Fruit fly (Drosophila melanogaster) whole organism, embryonic: Measurements from ENCODE around the gene Evi5.

Experiments used
- Ada2b ChIP-seq: fragments of 200-800 bp; sonication (Bioruptor generic); IDR thresholded peaks from 2 replicates; pipeline ENCODE4 v1.3.6; 2022; ENCODE audit warnings: missing biosample characterization, missing genetic modification characterization
- B-H1 ChIP-seq: fragments of 200-800 bp; sonication (Bioruptor generic); IDR thresholded peaks from 3 replicates; pipeline ENCODE4 v1.3.6; 2022; ENCODE audit warnings: missing biosample characterization, missing genetic modification characterization
- CG10267 ChIP-seq: fragments of 200-800 bp; sonication (Bioruptor generic); optimal IDR thresholded peaks from 2 replicates; lab custom pipeline; 2018; ENCODE audit warnings: missing biosample characterization, mild to moderate bottlenecking, missing genetic modification characterization, moderate library complexity
- CG15514 ChIP-seq: fragments of 200-800 bp; sonication (Bioruptor generic); optimal IDR thresholded peaks from 3 replicates; lab custom pipeline; 2017; ENCODE audit warnings: missing biosample characterization, missing genetic modification characterization, mild to moderate bottlenecking, moderate library complexity, missing genetic modification reagents
- CG17361 ChIP-seq: fragments of 200-800 bp; sonication (Bioruptor generic); IDR thresholded peaks from 3 replicates; pipeline ENCODE4 v1.3.6; 2022; ENCODE audit warnings: missing biosample characterization, missing genetic modification characterization
- CG17568 ChIP-seq: fragments of 200-800 bp; sonication (Bioruptor generic); optimal IDR thresholded peaks from 2 replicates; lab custom pipeline; 2018; ENCODE audit warnings: missing biosample characterization, mild to moderate bottlenecking, missing genetic modification characterization, moderate library complexity
- CG17802 ChIP-seq: fragments of 200-800 bp; sonication (Bioruptor generic); optimal IDR thresholded peaks from 2 replicates; lab custom pipeline; 2018; ENCODE audit warnings: missing biosample characterization, mild to moderate bottlenecking, missing genetic modification characterization, moderate library complexity
- CG1792 ChIP-seq: fragments of 200-800 bp; sonication (Bioruptor generic); optimal IDR thresholded peaks from 2 replicates; lab custom pipeline; 2016; ENCODE audit warnings: missing biosample characterization, missing genetic modification characterization
- CG2712 ChIP-seq: fragments of 200-800 bp; optimal IDR thresholded peaks from 3 replicates; lab custom pipeline; 2019; ENCODE audit warnings: missing biosample characterization, mild to moderate bottlenecking, missing genetic modification characterization, moderate library complexity
- CG32532 ChIP-seq: fragments of 200-800 bp; sonication (Bioruptor generic); IDR thresholded peaks from 2 replicates; pipeline ENCODE4 v1.3.6; 2022; ENCODE audit warnings: missing biosample characterization, missing genetic modification characterization
- CG33557 ChIP-seq: fragments of 200-800 bp; sonication (Bioruptor generic); optimal IDR thresholded peaks from 2 replicates; lab custom pipeline; 2019; ENCODE audit warnings: missing biosample characterization, mild to moderate bottlenecking, missing genetic modification characterization, moderate library complexity
- CG3995 ChIP-seq: fragments of 200-800 bp; sonication (Bioruptor generic); optimal IDR thresholded peaks from 3 replicates; lab custom pipeline; 2016; ENCODE audit warnings: missing biosample characterization, missing genetic modification characterization
- CG4424 ChIP-seq: fragments of 200-800 bp; sonication (Bioruptor generic); optimal IDR thresholded peaks from 3 replicates; lab custom pipeline; 2016; ENCODE audit warnings: missing biosample characterization, missing genetic modification characterization
- CG5180 ChIP-seq: fragments of 200-800 bp; sonication (Bioruptor generic); optimal IDR thresholded peaks from 3 replicates; lab custom pipeline; 2017; ENCODE audit warnings: missing biosample characterization, missing genetic modification characterization, mild to moderate bottlenecking, moderate library complexity, missing genetic modification reagents
- CG6272 ChIP-seq: fragments of 200-800 bp; sonication (Bioruptor generic); IDR thresholded peaks from 2 replicates; pipeline ENCODE4 v1.3.6; 2022; ENCODE audit warnings: missing biosample characterization, missing genetic modification characterization
- Dad ChIP-seq: fragments of 200-800 bp; sonication (Bioruptor generic); optimal IDR thresholded peaks from 3 replicates; lab custom pipeline; 2016; ENCODE audit warnings: missing biosample characterization, missing genetic modification characterization
- ERR ChIP-seq: fragments of 200-800 bp; sonication (Bioruptor generic); optimal IDR thresholded peaks from 2 replicates; lab custom pipeline; 2016; ENCODE audit warnings: missing biosample characterization, missing genetic modification characterization
- Fer2 ChIP-seq: fragments of 200-800 bp; sonication (Bioruptor generic); optimal IDR thresholded peaks from 2 replicates; lab custom pipeline; 2018; ENCODE audit warnings: missing biosample characterization, mild to moderate bottlenecking, missing genetic modification characterization, moderate library complexity
- Gug ChIP-seq: fragments of 200-800 bp; sonication (Bioruptor generic); IDR thresholded peaks from 4 replicates; pipeline ENCODE4 v1.3.6; 2022; ENCODE audit warnings: missing biosample characterization, missing genetic modification characterization
- Hr3 ChIP-seq: fragments of 200-800 bp; sonication (Bioruptor generic); optimal IDR thresholded peaks from 3 replicates; lab custom pipeline; 2016; ENCODE audit warnings: missing biosample characterization, missing genetic modification characterization
- Jarid2 ChIP-seq: fragments of 200-800 bp; sonication (Bioruptor generic); optimal IDR thresholded peaks from 3 replicates; lab custom pipeline; 2017; ENCODE audit warnings: mild to moderate bottlenecking, missing biosample characterization, missing genetic modification reagents, missing genetic modification characterization
- NFAT ChIP-seq: fragments of 200-800 bp; sonication (Bioruptor generic); IDR thresholded peaks from 2 replicates; pipeline ENCODE4 v1.3.6; 2022; ENCODE audit warnings: missing biosample characterization, missing genetic modification characterization
- Neu2 ChIP-seq: fragments of 200-800 bp; sonication (Bioruptor generic); optimal IDR thresholded peaks from 3 replicates; lab custom pipeline; 2016; ENCODE audit warnings: missing biosample characterization, missing genetic modification characterization, borderline replicate concordance
- Nf-YA ChIP-seq: fragments of 200-800 bp; sonication (Bioruptor generic); IDR thresholded peaks from 2 replicates; pipeline ENCODE4 v1.3.6; 2022; ENCODE audit warnings: missing biosample characterization, missing genetic modification characterization
- Scr ChIP-seq: fragments of 200-800 bp; sonication (Bioruptor generic); IDR thresholded peaks from 2 replicates; pipeline ENCODE4 v1.3.6; 2022; ENCODE audit warnings: missing biosample characterization, missing genetic modification characterization; ENCODE audit not compliant: partially characterized antibody
- Ssrp ChIP-seq: fragments of 200-800 bp; sonication (Bioruptor generic); optimal IDR thresholded peaks from 2 replicates; lab custom pipeline; 2018; ENCODE audit warnings: missing biosample characterization, mild to moderate bottlenecking, missing genetic modification characterization, moderate library complexity
- ac ChIP-seq: fragments of 200-800 bp; sonication (Bioruptor generic); optimal IDR thresholded peaks from 3 replicates; lab custom pipeline; 2017; ENCODE audit warnings: missing biosample characterization, mild to moderate bottlenecking, missing genetic modification characterization
- az2 ChIP-seq: fragments of 200-800 bp; sonication (Bioruptor generic); optimal IDR thresholded peaks from 3 replicates; lab custom pipeline; 2016; ENCODE audit warnings: missing biosample characterization, missing genetic modification characterization
- bigmax ChIP-seq: fragments of 200-800 bp; sonication (Bioruptor generic); optimal IDR thresholded peaks from 2 replicates; lab custom pipeline; 2018; ENCODE audit warnings: missing biosample characterization, mild to moderate bottlenecking, missing genetic modification characterization
- bowl ChIP-seq: fragments of 200-800 bp; sonication (Bioruptor generic); IDR thresholded peaks from 2 replicates; pipeline ENCODE4 v1.3.6; 2022; ENCODE audit warnings: missing biosample characterization, missing genetic modification characterization
- br ChIP-seq: fragments of >200 bp; optimal IDR thresholded peaks from 2 replicates; lab custom pipeline; 2017
- cas ChIP-seq: fragments of 200-800 bp; sonication (Bioruptor generic); IDR thresholded peaks from 2 replicates; pipeline ENCODE4 v1.3.6; 2022; ENCODE audit warnings: missing biosample characterization, missing genetic modification characterization
- cwo ChIP-seq: fragments of 200-800 bp; sonication (Bioruptor generic); optimal IDR thresholded peaks from 3 replicates; lab custom pipeline; 2017; ENCODE audit warnings: missing biosample characterization, missing genetic modification characterization, mild to moderate bottlenecking, moderate library complexity, missing genetic modification reagents
- dm ChIP-seq: fragments of 200-800 bp; sonication (Bioruptor generic); optimal IDR thresholded peaks from 3 replicates; lab custom pipeline; 2016; ENCODE audit warnings: missing biosample characterization, missing genetic modification characterization
- eyg ChIP-seq: fragments of 200-800 bp; sonication (Bioruptor generic); optimal IDR thresholded peaks from 3 replicates; lab custom pipeline; 2016; ENCODE audit warnings: missing biosample characterization, missing genetic modification characterization
- fd96Cb ChIP-seq: fragments of 200-800 bp; sonication (Bioruptor generic); optimal IDR thresholded peaks from 2 replicates; lab custom pipeline; 2018; ENCODE audit warnings: missing biosample characterization, mild to moderate bottlenecking, missing genetic modification characterization, moderate library complexity
- lmd ChIP-seq: fragments of 200-800 bp; sonication (Bioruptor generic); IDR thresholded peaks from 2 replicates; pipeline ENCODE4 v1.3.6; 2022; ENCODE audit warnings: missing biosample characterization, missing genetic modification characterization
- lola ChIP-seq, 3 experiments: fragments of >200 bp in 2 of 3; fragments of 200-800 bp in 1 of 3; sonication (Bioruptor generic) in 1 of 3; optimal IDR thresholded peaks; 2 replicates each; lab custom pipeline; 2017 to 2019; ENCODE audit warnings: missing biosample characterization in 3 of 3, missing genetic modification characterization in 3 of 3, mild to moderate bottlenecking in 1 of 3, moderate library complexity in 1 of 3
- lov ChIP-seq, 2 experiments: fragments of 200-800 bp in 1 of 2; fragments of >200 bp in 1 of 2; sonication (Bioruptor generic) in 1 of 2; IDR thresholded peaks in 1 of 2; optimal IDR thresholded peaks in 1 of 2; 2 replicates in 1 of 2; 3 replicates in 1 of 2; pipeline versions ENCODE4 v1.3.6 to Lab custom; 2017 to 2022; ENCODE audit warnings: missing biosample characterization in 1 of 2, missing genetic modification characterization in 1 of 2
- mld ChIP-seq: fragments of 200-800 bp; sonication (Bioruptor generic); IDR thresholded peaks from 3 replicates; pipeline ENCODE4 v1.3.6; 2022; ENCODE audit warnings: missing biosample characterization, missing genetic modification characterization; ENCODE audit not compliant: partially characterized antibody
- oc ChIP-seq: fragments of 200-800 bp; sonication (Bioruptor generic); optimal IDR thresholded peaks from 2 replicates; lab custom pipeline; 2018; ENCODE audit warnings: missing biosample characterization, mild to moderate bottlenecking, missing genetic modification characterization, moderate library complexity
- pan ChIP-seq, 4 experiments: fragments of >200 bp in 3 of 4; fragments of 200-800 bp in 1 of 4; sonication (Bioruptor generic) in 1 of 4; optimal IDR thresholded peaks in 3 of 4; IDR thresholded peaks in 1 of 4; 2 replicates each; pipeline versions ENCODE4 v1.3.6 to Lab custom; 2017 to 2022; ENCODE audit warnings: missing biosample characterization in 2 of 4, missing genetic modification characterization in 2 of 4, mixed read lengths in 1 of 4
- psq ChIP-seq: fragments of 200-800 bp; sonication (Bioruptor generic); optimal IDR thresholded peaks from 2 replicates; lab custom pipeline; 2017; ENCODE audit warnings: missing biosample characterization, missing genetic modification characterization
- repo ChIP-seq: fragments of 200-800 bp; sonication (Bioruptor generic); optimal IDR thresholded peaks from 2 replicates; lab custom pipeline; 2016; ENCODE audit warnings: missing biosample characterization, missing genetic modification characterization
- so ChIP-seq: fragments of 200-800 bp; sonication (Bioruptor generic); IDR thresholded peaks from 3 replicates; pipeline ENCODE4 v1.3.6; 2022; ENCODE audit warnings: missing biosample characterization, missing genetic modification characterization
- sqz ChIP-seq: fragments of 200-800 bp; sonication (Bioruptor generic); optimal IDR thresholded peaks from 3 replicates; lab custom pipeline; 2018; ENCODE audit warnings: missing biosample characterization, mild to moderate bottlenecking, missing genetic modification characterization
- tup ChIP-seq: fragments of 200-800 bp; sonication (Bioruptor generic); optimal IDR thresholded peaks from 2 replicates; lab custom pipeline; 2016; ENCODE audit warnings: missing biosample characterization, mild to moderate bottlenecking, missing genetic modification characterization, moderate library complexity
- vvl ChIP-seq: fragments of 200-800 bp; sonication (Bioruptor generic); IDR thresholded peaks from 2 replicates; pipeline ENCODE4 v1.3.6; 2022; ENCODE audit warnings: missing biosample characterization, missing genetic modification characterization
- zfh2 ChIP-seq: fragments of 200-800 bp; sonication (Bioruptor generic); optimal IDR thresholded peaks from 2 replicates; lab custom pipeline; 2016; ENCODE audit warnings: missing biosample characterization, missing genetic modification characterization

Evi5 gene

dm6 chrX:11384023-11384444, 70.2 kb downstream of the Evi5 start (continued):
- TF ChIP-seq ERR (peak; percentile 2), zfh2 (GFP tag; lab: Kevin White, UChicago) (peak; percentile 49), CG17568 (peak; percentile 44), B-H1 (peak; percentile 62), Scr (GFP tag; lab: Robert Waterston, UW) (0 out of 2 replicates have a peak, but pooled peaks have one; percentile 7), repo (GFP tag; lab: Kevin White, UChicago) (no peak), CG32532 (GFP tag; lab: Robert Waterston, UW) (peak; percentile 90), CG33557 (GFP tag; lab: Kevin White, UChicago) (no peak), cwo (GFP tag; lab: Kevin White, UChicago) (peak; percentile 67), bigmax (no peak), CG1792 (GFP tag; lab: Kevin White, UChicago) (no peak), Jarid2 (GFP tag; lab: Kevin White, UChicago) (peak; percentile 22), lov (optimal IDR thresholded peaks at IDR 0.05; lab: Kevin White, UChicago) (no peak), lov (GFP tag; IDR thresholded peaks at IDR 0.05; lab: Robert Waterston, UW) (no peak), CG5180 (no peak), CG15514 (GFP tag; lab: Kevin White, UChicago) (peak; percentile 68), Gug (GFP tag; lab: Robert Waterston, UW) (peak; percentile 76; the same call in 3 of the 4 replicates), CG3995 (GFP tag; lab: Kevin White, UChicago) (peak; percentile 13), Ada2b (GFP tag; lab: Robert Waterston, UW) (peak; percentile 82), Hr3 (peak; percentile 60), cas (GFP tag; lab: Robert Waterston, UW) (peak; percentile 56; the same call in 1 of the 2 replicates), CG4424 (GFP tag; lab: Kevin White, UChicago) (peak; percentile 41), CG17802 (tag; lab: Kevin White, UChicago) (no peak), vvl (peak; percentile 83), oc (tag; lab: Kevin White, UChicago) (peak; percentile 27), CG10267 (tag; lab: Kevin White, UChicago) (peak; percentile 31), CG2712 (tag; lab: Kevin White, UChicago) (peak; percentile 43), lmd (GFP tag; lab: Robert Waterston, UW) (peak; percentile 80), dm (GFP tag; lab: Kevin White, UChicago) (no peak), Nf-YA (peak; percentile 18; the same call in 1 of the 2 replicates), Dad (GFP tag; lab: Kevin White, UChicago) (peak; percentile 17), Neu2 (GFP tag; lab: Kevin White, UChicago) (no peak), psq (GFP tag; lab: Kevin White, UChicago) (no peak), Ssrp (tag; lab: Kevin White, UChicago) (peak; percentile 21), sqz (GFP tag; lab: Kevin White, UChicago) (peak; percentile 21), pan (optimal IDR thresholded peaks at IDR 0.05; lab: Kevin White, UChicago) (no peak), pan (GFP tag; optimal IDR thresholded peaks at IDR 0.05 in 1 of 2, IDR thresholded peaks at IDR 0.05 in 1 of 2) (peak in 1 of 2 experiments; percentile 77), fd96Cb (tag; lab: Kevin White, UChicago) (peak; percentile 36), az2 (GFP tag; lab: Kevin White, UChicago) (peak; percentile 21), so (GFP tag; lab: Robert Waterston, UW) (peak; percentile 73; the same call in 2 of the 3 replicates), CG17361 (GFP tag; lab: Robert Waterston, UW) (peak; percentile 52), ac (GFP tag; lab: Kevin White, UChicago) (no peak), lola (GFP tag; optimal IDR thresholded peaks at IDR 0.05; lab: Kevin White, UChicago) (no peak), eyg (no peak), NFAT (GFP tag; lab: Robert Waterston, UW) (peak; percentile 71; the same call in 1 of the 2 replicates), Fer2 (peak; percentile 38), mld (GFP tag; lab: Robert Waterston, UW) (no peak), bowl (GFP tag; lab: Robert Waterston, UW) (no peak), tup (GFP tag; lab: Kevin White, UChicago) (peak; percentile 43), br (lab: Kevin White, UChicago) (no peak), CG6272 (GFP tag; lab: Robert Waterston, UW) (0 out of 2 replicates have a peak, but pooled peaks have one; percentile 57)
